Fruit fly (Drosophila melanogaster) whole organism, embryonic: ENCODE measurements around the gene ND-39.

Source experiments
- CG11723 ChIP-seq: fragments of 200-800 bp; sonication (Bioruptor generic); optimal IDR thresholded peaks from 2 replicates; lab custom pipeline; 2017; ENCODE audit warnings: missing biosample characterization, mild to moderate bottlenecking, missing genetic modification characterization
- CG15011 ChIP-seq: fragments of 200-800 bp; sonication (Bioruptor generic); optimal IDR thresholded peaks from 3 replicates; lab custom pipeline; 2018; ENCODE audit warnings: missing biosample characterization, mild to moderate bottlenecking, missing genetic modification characterization
- CG8478 ChIP-seq: fragments of >200 bp; optimal IDR thresholded peaks from 2 replicates; lab custom pipeline; 2018
- D19B ChIP-seq: fragments of 200-800 bp; sonication (Bioruptor generic); optimal IDR thresholded peaks from 2 replicates; lab custom pipeline; 2017; ENCODE audit warnings: missing biosample characterization, mild to moderate bottlenecking, missing genetic modification characterization
- Hand ChIP-seq: fragments of 200-800 bp; sonication (Bioruptor generic); optimal IDR thresholded peaks from 2 replicates; lab custom pipeline; 2017; ENCODE audit warnings: mild to moderate bottlenecking, missing biosample characterization, missing genetic modification reagents, missing genetic modification characterization
- Opbp ChIP-seq: fragments of 200-800 bp; sonication (Bioruptor generic); IDR thresholded peaks from 3 replicates; pipeline ENCODE4 v1.3.6; 2022; ENCODE audit warnings: missing biosample characterization, missing genetic modification characterization; ENCODE audit not compliant: partially characterized antibody
- gt ChIP-seq: fragments of 200-800 bp; sonication (Bioruptor generic); IDR thresholded peaks from 2 replicates; pipeline ENCODE4 v1.3.6; 2022; ENCODE audit warnings: missing biosample characterization, missing genetic modification characterization
- kah ChIP-seq: fragments of 200-800 bp; sonication (Bioruptor generic); optimal IDR thresholded peaks from 2 replicates; lab custom pipeline; 2018; ENCODE audit warnings: missing biosample characterization, mild to moderate bottlenecking, missing genetic modification characterization

DNA sequence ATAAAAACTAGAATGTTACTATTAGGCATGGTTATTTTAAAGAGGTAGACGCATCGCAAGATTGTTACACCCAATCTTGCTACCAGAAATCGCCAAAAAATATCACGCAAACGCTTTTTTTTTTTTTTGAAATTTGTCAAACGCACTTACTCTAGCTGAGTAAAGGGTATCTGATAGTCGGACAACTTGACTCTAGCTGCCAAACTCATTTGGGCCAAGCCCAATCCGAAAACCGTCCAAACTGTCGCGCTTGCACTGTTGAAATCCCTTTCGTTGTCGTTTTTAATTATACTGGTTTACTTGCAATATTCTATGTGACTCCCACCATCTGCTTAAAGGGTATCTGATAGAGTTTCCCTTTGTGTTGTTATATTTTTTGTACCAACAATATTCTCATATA lies 11.4 kb downstream of the ND-39 start:
- TF ChIP-seq Opbp (GFP tag; lab: Robert Waterston, UW): no peak
- no peak for TF ChIP-seq Hand
- no peak for TF ChIP-seq CG15011 (GFP tag; lab: Kevin White, UChicago)
- no peak for TF ChIP-seq kah
- TF ChIP-seq D19B (GFP tag; lab: Kevin White, UChicago): no peak
- no peak for TF ChIP-seq CG11723
- TF ChIP-seq CG8478: no peak
- TF ChIP-seq gt: no peak
